Worm (Caenorhabditis elegans) whole organism, midembryonic: ENCODE measurements around the gene Y57G11B.3.

Source experiments
- med-1 ChIP-seq: sonication (generic microtip); optimal IDR thresholded peaks from 2 replicates; lab custom pipeline; 2017; ENCODE audit warnings: missing genetic modification characterization, mild to moderate bottlenecking, missing compliant biosample characterization, antibody characterized with exemption, missing genetic modification reagents; ENCODE audit not compliant: insufficient read depth
- ref-1 ChIP-seq: fragments of 200-800 bp; sonication (Bioruptor generic); conservative IDR thresholded peaks from 2 replicates; pipeline ENCODE4 v1.3.6; 2022; ENCODE audit warnings: missing genetic modification reagents, missing genetic modification characterization, missing compliant biosample characterization
- tab-1 ChIP-seq: fragments of 200-800 bp; sonication (Bioruptor generic); IDR thresholded peaks from 2 replicates; pipeline ENCODE4 v1.3.6; 2022; ENCODE audit warnings: missing genetic modification characterization, missing compliant biosample characterization
- ztf-23 ChIP-seq: fragments of 200-800 bp; sonication (Bioruptor generic); IDR thresholded peaks from 2 replicates; pipeline ENCODE4 v1.3.6; 2022; ENCODE audit warnings: missing genetic modification reagents, missing genetic modification characterization, missing compliant biosample characterization

- TF ChIP-seq ztf-23 (GFP tag; lab: Robert Waterston, UW) (no peak), med-1 (GFP tag; lab: Kevin White, UChicago) (no peak), tab-1 (GFP tag; lab: Robert Waterston, UW) (no peak), ref-1 (no peak)
Observed at ce11 chrIV:14530031-14530430, 44.2 kb downstream of the Y57G11B.3 start.
